Fruit fly (Drosophila melanogaster): ENCODE measurements around the gene CG3823.
A peak's percentile ranks its signal among the peaks of the same experiment; 100 is the strongest.

Gene CG3823

dm6 chrX:6330369-6330949 is 26.7 kb downstream of the CG3823 start, which contains the start of gene CG42240 (continued):
- TF ChIP-seq CG31441 (GFP tag; IDR thresholded peaks at IDR 0.05) (peak; percentile 96), CG12299 (tag; optimal IDR thresholded peaks at IDR 0.05) (peak; percentile 81), CG13424 (tag; optimal IDR thresholded peaks at IDR 0.05) (peak; percentile 95), CG18764 (GFP tag; optimal IDR thresholded peaks at IDR 0.05) (peak; percentile 85), Atf3 (GFP tag; optimal IDR thresholded peaks at IDR 0.05) (peak; percentile 67), CG6254 (GFP tag; optimal IDR thresholded peaks at IDR 0.05) (peak; percentile 87), Side (GFP tag; optimal IDR thresholded peaks at IDR 0.05) (peak; percentile 63), Nf-YB (GFP tag; optimal IDR thresholded peaks at IDR 0.05) (peak; percentile 78), CG3838 (GFP tag; optimal IDR thresholded peaks at IDR 0.05) (peak; percentile 52), Dfd (GFP tag; optimal IDR thresholded peaks at IDR 0.05) (no peak), CG33557 (GFP tag; optimal IDR thresholded peaks at IDR 0.05) (peak; percentile 71), CG4360 (GFP tag; IDR thresholded peaks at IDR 0.05) (0 out of 2 replicates have a peak, but pooled peaks have one; percentile 16), sob (GFP tag; IDR thresholded peaks at IDR 0.05) (peak; percentile 73), Xbp1 (GFP tag; optimal IDR thresholded peaks at IDR 0.05) (peak; percentile 91), CG13894 (tag; optimal IDR thresholded peaks at IDR 0.05) (peak; percentile 68), gcm2 (GFP tag; optimal IDR thresholded peaks at IDR 0.05) (peak; percentile 45), CG10431 (GFP tag; optimal IDR thresholded peaks at IDR 0.05) (peak; percentile 66), CG17802 (tag; optimal IDR thresholded peaks at IDR 0.05) (peak; percentile 48), gsb (GFP tag; IDR thresholded peaks at IDR 0.05) (0 out of 2 replicates have a peak, but pooled peaks have one; percentile 61), ac (GFP tag; optimal IDR thresholded peaks at IDR 0.05) (peak; percentile 45), CG6654 (GFP tag; optimal IDR thresholded peaks at IDR 0.05) (peak; percentile 80), Adf1 (GFP tag; IDR thresholded peaks at IDR 0.05) (peak; percentile 21; the same call in 1 of the 2 replicates), CG5953 (GFP tag; IDR thresholded peaks at IDR 0.05) (peak; percentile 54; the same call in 1 of the 2 replicates), fd96Cb (tag; optimal IDR thresholded peaks at IDR 0.05) (peak; percentile 92), CG8924 (tag; optimal IDR thresholded peaks at IDR 0.05) (peak; percentile 95), dysf (GFP tag; IDR thresholded peaks at IDR 0.05) (peak; percentile 93), bcd (GFP tag; optimal IDR thresholded peaks at IDR 0.05) (peak; percentile 91), CG12659 (GFP tag; optimal IDR thresholded peaks at IDR 0.05) (peak; percentile 96), CG17361 (GFP tag; IDR thresholded peaks at IDR 0.05) (peak; percentile 98), CG31365 (tag; optimal IDR thresholded peaks at IDR 0.05) (peak; percentile 45), CG3995 (GFP tag; optimal IDR thresholded peaks at IDR 0.05) (peak; percentile 28), PHDP (tag; optimal IDR thresholded peaks at IDR 0.05) (peak; percentile 91), CG18011 (GFP tag; optimal IDR thresholded peaks at IDR 0.05) (peak; percentile 74), sd (tag; optimal IDR thresholded peaks at IDR 0.05) (no peak), CG16779 (GFP tag; IDR thresholded peaks at IDR 0.05) (no peak), croc (GFP tag; conservative IDR thresholded peaks at IDR 0.05) (peak; percentile 82), Elba2 (GFP tag; optimal IDR thresholded peaks at IDR 0.05) (no peak), ssp (GFP tag; IDR thresholded peaks at IDR 0.05) (peak; percentile 63), gt (GFP tag; IDR thresholded peaks at IDR 0.05) (0 out of 2 replicates have a peak, but pooled peaks have one; percentile 23), kay (GFP tag; optimal IDR thresholded peaks at IDR 0.05) (peak; percentile 86), H15 (GFP tag; IDR thresholded peaks at IDR 0.05) (peak; percentile 71; the same call in 2 of the 3 replicates), CG10274 (GFP tag; optimal IDR thresholded peaks at IDR 0.05) (peak; percentile 86), da (GFP tag; optimal IDR thresholded peaks at IDR 0.05) (no peak), klu (GFP tag; IDR thresholded peaks at IDR 0.05) (peak; percentile 75), kah (GFP tag; optimal IDR thresholded peaks at IDR 0.05) (peak; percentile 81), az2 (GFP tag; optimal IDR thresholded peaks at IDR 0.05) (peak; percentile 92), gfzf (GFP tag; optimal IDR thresholded peaks at IDR 0.05) (no peak), CG7786 (GFP tag; optimal IDR thresholded peaks at IDR 0.05) (peak; percentile 67), Aef1 (GFP tag; IDR thresholded peaks at IDR 0.05) (peak; percentile 72), org-1 (GFP tag; optimal IDR thresholded peaks at IDR 0.05) (peak; percentile 92)

All from whole organism, embryonic.